Fruit fly (Drosophila melanogaster) whole organism, wandering third instar larva: ENCODE results near the gene HERC2.
A peak's percentile ranks its signal among the peaks of the same experiment; 100 is the strongest.

Experiments
- Abd-B ChIP-seq: fragments of >200 bp; optimal IDR thresholded peaks from 2 replicates; lab custom pipeline; 2017; ENCODE audit warnings: missing biosample characterization, missing genetic modification characterization
- CG32264 ChIP-seq: fragments of 200-800 bp; sonication (Bioruptor generic); optimal IDR thresholded peaks from 2 replicates; lab custom pipeline; 2016; ENCODE audit warnings: missing biosample characterization, missing genetic modification characterization
- CG9705 ChIP-seq: fragments of 200-800 bp; sonication (Bioruptor generic); optimal IDR thresholded peaks from 2 replicates; lab custom pipeline; 2018; ENCODE audit warnings: missing biosample characterization, mild to moderate bottlenecking, missing genetic modification characterization
- CrebA ChIP-seq: fragments of 200-800 bp; sonication (Bioruptor generic); optimal IDR thresholded peaks from 2 replicates; lab custom pipeline; 2016; ENCODE audit warnings: missing biosample characterization, mild to moderate bottlenecking, missing genetic modification characterization, borderline replicate concordance
- Dfd ChIP-seq: fragments of >200 bp; optimal IDR thresholded peaks from 2 replicates; lab custom pipeline; 2017; ENCODE audit warnings: missing biosample characterization, missing genetic modification characterization
- Dif ChIP-seq: fragments of 200-275, 200-300 bp; sonication (Bioruptor generic); optimal IDR thresholded peaks from 2 replicates; lab custom pipeline; 2018; ENCODE audit warnings: missing biosample characterization, missing genetic modification characterization; ENCODE audit not compliant: partially characterized antibody
- GATAd ChIP-seq: sonication (Bioruptor generic); optimal IDR thresholded peaks from 2 replicates; lab custom pipeline; 2016; ENCODE audit warnings: missing biosample characterization, missing genetic modification characterization
- HLH106 ChIP-seq: fragments of 200-800 bp; optimal IDR thresholded peaks from 3 replicates; lab custom pipeline; 2019; ENCODE audit warnings: missing biosample characterization, mild to moderate bottlenecking, missing genetic modification characterization, moderate library complexity
- Hnf4 ChIP-seq: fragments of 200-800 bp; sonication (Bioruptor generic); optimal IDR thresholded peaks from 2 replicates; lab custom pipeline; 2016; ENCODE audit warnings: missing biosample characterization, mild to moderate bottlenecking, missing genetic modification characterization
- Hr78 ChIP-seq: fragments of >200 bp; optimal IDR thresholded peaks from 2 replicates; lab custom pipeline; 2017; ENCODE audit warnings: missing biosample characterization, missing genetic modification characterization
- Hr83 ChIP-seq: fragments of 200-300 bp; sonication (Bioruptor generic); optimal IDR thresholded peaks from 2 replicates; lab custom pipeline; 2016; ENCODE audit warnings: missing biosample characterization, mild to moderate bottlenecking, missing genetic modification characterization, moderate library complexity; ENCODE audit not compliant: poor library complexity, severe bottlenecking
- Jra ChIP-seq: sonication (Bioruptor generic); optimal IDR thresholded peaks from 2 replicates; lab custom pipeline; 2016; ENCODE audit warnings: missing biosample characterization, missing genetic modification characterization
- Myc ChIP-seq: fragments of >200 bp; optimal IDR thresholded peaks from 2 replicates; lab custom pipeline; 2017
- N ChIP-seq: fragments of >200 bp; optimal IDR thresholded peaks from 2 replicates; lab custom pipeline; 2018; ENCODE audit warnings: missing biosample characterization, missing external identifiers, missing genetic modification characterization
- OdsH ChIP-seq: fragments of 200-800 bp; sonication (Bioruptor generic); optimal IDR thresholded peaks from 2 replicates; lab custom pipeline; 2016; ENCODE audit warnings: missing biosample characterization, mild to moderate bottlenecking, missing genetic modification characterization
- Rel ChIP-seq, 2 experiments: fragments of 200-800 bp; sonication (Bioruptor generic) in 1 of 2; optimal IDR thresholded peaks; 2 replicates in 1 of 2; 3 replicates in 1 of 2; lab custom pipeline; 2016 to 2019; ENCODE audit warnings: mild to moderate bottlenecking in 2 of 2, missing biosample characterization in 2 of 2, missing genetic modification characterization in 2 of 2, moderate library complexity in 1 of 2
- Sp1 ChIP-seq: fragments of 200-800 bp; sonication (Bioruptor generic); optimal IDR thresholded peaks from 3 replicates; lab custom pipeline; 2019; ENCODE audit warnings: missing biosample characterization, mild to moderate bottlenecking, missing genetic modification characterization, moderate library complexity
- br ChIP-seq: fragments of 200-800 bp; sonication (Bioruptor generic); optimal IDR thresholded peaks from 2 replicates; lab custom pipeline; 2016; ENCODE audit warnings: missing biosample characterization, missing genetic modification characterization
- brk ChIP-seq: fragments of 200-800 bp; sonication (Bioruptor generic); optimal IDR thresholded peaks from 2 replicates; lab custom pipeline; 2016; ENCODE audit warnings: missing biosample characterization, mild to moderate bottlenecking, missing genetic modification characterization
- dl ChIP-seq, 2 experiments: fragments of 175-275, 200-275 bp in 1 of 2; fragments of 200-275 bp in 1 of 2; sonication (Bioruptor generic); optimal IDR thresholded peaks; lab custom pipeline; 2018; ENCODE audit warnings: mild to moderate bottlenecking in 2 of 2, missing biosample characterization in 2 of 2, missing genetic modification characterization in 2 of 2, moderate library complexity in 2 of 2; ENCODE audit not compliant: partially characterized antibody in 2 of 2, insufficient read depth in 1 of 2
- dmrt93B ChIP-seq: fragments of 200-800 bp; sonication (Bioruptor generic); optimal IDR thresholded peaks from 2 replicates; lab custom pipeline; 2018; ENCODE audit warnings: missing biosample characterization, mild to moderate bottlenecking, missing genetic modification characterization
- dsf ChIP-seq: sonication (Bioruptor generic); optimal IDR thresholded peaks from 2 replicates; lab custom pipeline; 2016; ENCODE audit warnings: missing biosample characterization, missing genetic modification characterization, borderline replicate concordance
- ey ChIP-seq: fragments of 200-800 bp; sonication (Bioruptor generic); optimal IDR thresholded peaks from 2 replicates; lab custom pipeline; 2016; ENCODE audit warnings: missing biosample characterization, missing genetic modification characterization
- foxo ChIP-seq, 2 experiments: fragments of 200-800 bp; sonication (Bioruptor generic); optimal IDR thresholded peaks; 2 replicates in 1 of 2; 3 replicates in 1 of 2; lab custom pipeline; 2016 to 2017; ENCODE audit warnings: missing biosample characterization in 2 of 2, missing genetic modification characterization in 2 of 2
- fru ChIP-seq: fragments of 200-800 bp; sonication (Bioruptor generic); optimal IDR thresholded peaks from 3 replicates; lab custom pipeline; 2016; ENCODE audit warnings: missing biosample characterization, mild to moderate bottlenecking, missing genetic modification characterization
- h ChIP-seq: fragments of 200-800 bp; sonication (Bioruptor generic); optimal IDR thresholded peaks from 3 replicates; lab custom pipeline; 2016; ENCODE audit warnings: missing biosample characterization, mild to moderate bottlenecking, missing genetic modification characterization
- jim ChIP-seq: fragments of 175-275, 200-325 bp; sonication (Bioruptor generic); optimal IDR thresholded peaks from 2 replicates; lab custom pipeline; 2016; ENCODE audit warnings: missing biosample characterization, mild to moderate bottlenecking, missing genetic modification characterization
- lola ChIP-seq: fragments of >200 bp; optimal IDR thresholded peaks from 2 replicates; lab custom pipeline; 2017; ENCODE audit warnings: missing biosample characterization, missing genetic modification characterization
- pan ChIP-seq: fragments of >200 bp; optimal IDR thresholded peaks from 2 replicates; lab custom pipeline; 2017
- psq ChIP-seq: fragments of 200-800 bp; sonication (Bioruptor generic); optimal IDR thresholded peaks from 3 replicates; lab custom pipeline; 2017; ENCODE audit warnings: missing biosample characterization, mild to moderate bottlenecking, missing genetic modification characterization, moderate library complexity
- rgr ChIP-seq: fragments of 200-800 bp; sonication (Bioruptor generic); optimal IDR thresholded peaks from 3 replicates; lab custom pipeline; 2016; ENCODE audit warnings: missing biosample characterization, mild to moderate bottlenecking, missing genetic modification characterization
- sage ChIP-seq: fragments of 200-800 bp; sonication (Bioruptor generic); optimal IDR thresholded peaks from 2 replicates; lab custom pipeline; 2016; ENCODE audit warnings: missing biosample characterization, mild to moderate bottlenecking, missing genetic modification characterization
- sv ChIP-seq: fragments of 200-800 bp; sonication (Bioruptor generic); optimal IDR thresholded peaks from 3 replicates; lab custom pipeline; 2016; ENCODE audit warnings: missing biosample characterization, missing genetic modification characterization
- tai ChIP-seq: sonication (Bioruptor generic); optimal IDR thresholded peaks from 2 replicates; lab custom pipeline; 2016; ENCODE audit warnings: missing biosample characterization, missing genetic modification characterization
- usp ChIP-seq: fragments of >200 bp; optimal IDR thresholded peaks from 2 replicates; lab custom pipeline; 2017; ENCODE audit warnings: missing biosample characterization, missing genetic modification characterization
- woc ChIP-seq: sonication (Bioruptor generic); optimal IDR thresholded peaks from 2 replicates; lab custom pipeline; 2016; ENCODE audit warnings: missing biosample characterization, mild to moderate bottlenecking, missing genetic modification characterization

HERC2 gene

dm6 chrX:20429482-20430204 lies 35.4 kb downstream of the HERC2 start, which contains the start of the genes CG11710 and mal:
Gene CG11710, minus strand, starts transcription at chrX:20429673.
Gene mal, plus strand, starts transcription at chrX:20429675.
- TF ChIP-seq Jra (GFP tag; lab: Kevin White, UChicago) (peak; percentile 44), pan (lab: Kevin White, UChicago) (no peak), woc (GFP tag; lab: Kevin White, UChicago) (peak; percentile 97), lola (no peak), Sp1 (GFP tag; lab: Kevin White, UChicago) (peak; percentile 80), CG9705 (GFP tag; lab: Kevin White, UChicago) (peak; percentile 89), CG32264 (peak; percentile 76), HLH106 (peak; percentile 91), Dif (GFP tag; lab: Kevin White, UChicago) (no peak), Myc (lab: Kevin White, UChicago) (no peak), Hnf4 (GFP tag; lab: Kevin White, UChicago) (no peak), Rel (GFP tag; optimal IDR thresholded peaks at IDR 0.05; lab: Kevin White, UChicago) (no peak), Rel (tag; optimal IDR thresholded peaks at IDR 0.05; lab: Kevin White, UChicago) (peak; percentile 63), N (GFP tag; lab: Kevin White, UChicago) (no peak), Hr78 (GFP tag; lab: Kevin White, UChicago) (no peak), Dfd (no peak), sv (GFP tag; lab: Kevin White, UChicago) (peak; percentile 20), dsf (GFP tag; lab: Kevin White, UChicago) (no peak), OdsH (GFP tag; lab: Kevin White, UChicago) (peak; percentile 70), psq (GFP tag; lab: Kevin White, UChicago) (peak; percentile 65), ey (GFP tag; lab: Kevin White, UChicago) (peak; percentile 82), dmrt93B (peak; percentile 84), tai (no peak), brk (GFP tag; lab: Kevin White, UChicago) (no peak), jim (GFP tag; lab: Kevin White, UChicago) (no peak), GATAd (GFP tag; lab: Kevin White, UChicago) (no peak), foxo (GFP tag; optimal IDR thresholded peaks at IDR 0.05; lab: Kevin White, UChicago) (peak; percentile 29 to 86), rgr (peak; percentile 83), usp (GFP tag; lab: Kevin White, UChicago) (no peak), Abd-B (no peak), CrebA (no peak), h (GFP tag; lab: Kevin White, UChicago) (peak; percentile 91), br (no peak), sage (no peak), dl (GFP tag; optimal IDR thresholded peaks at IDR 0.05; lab: Kevin White, UChicago; ENCODE audit: insufficient read depth in 1 of 2, partially characterized antibody in 2 of 2) (no peak), fru (peak; percentile 87)
- TF ChIP-seq, all 38 proteins: peak for 16

- TF ChIP-seq CrebA (no peak), Hr78 (GFP tag; lab: Kevin White, UChicago) (no peak), dl (GFP tag; optimal IDR thresholded peaks at IDR 0.05; lab: Kevin White, UChicago; ENCODE audit: insufficient read depth in 1 of 2, partially characterized antibody in 2 of 2) (no peak), Sp1 (GFP tag; lab: Kevin White, UChicago) (no peak), Rel (GFP tag; optimal IDR thresholded peaks at IDR 0.05; lab: Kevin White, UChicago) (no peak), Rel (tag; optimal IDR thresholded peaks at IDR 0.05; lab: Kevin White, UChicago) (no peak), pan (lab: Kevin White, UChicago) (no peak), CG9705 (GFP tag; lab: Kevin White, UChicago) (no peak), dsf (GFP tag; lab: Kevin White, UChicago) (no peak), HLH106 (peak; percentile 35), N (GFP tag; lab: Kevin White, UChicago) (peak; percentile 26), brk (GFP tag; lab: Kevin White, UChicago) (no peak), Dif (GFP tag; lab: Kevin White, UChicago) (no peak), fru (no peak), sage (no peak), Hr83 (no peak), woc (GFP tag; lab: Kevin White, UChicago) (peak; percentile 10), Jra (GFP tag; lab: Kevin White, UChicago) (no peak), CG32264 (no peak), sv (GFP tag; lab: Kevin White, UChicago) (no peak)
Measured at dm6 chrX:20433345-20434332, 39.4 kb downstream of the HERC2 start, which contains the start of gene CG1695. Gene CG1695, plus strand, starts transcription at chrX:20433950.
